Worm (Caenorhabditis elegans): ENCODE results near the gene cnc-1.

The cnc-1 gene

DNA sequence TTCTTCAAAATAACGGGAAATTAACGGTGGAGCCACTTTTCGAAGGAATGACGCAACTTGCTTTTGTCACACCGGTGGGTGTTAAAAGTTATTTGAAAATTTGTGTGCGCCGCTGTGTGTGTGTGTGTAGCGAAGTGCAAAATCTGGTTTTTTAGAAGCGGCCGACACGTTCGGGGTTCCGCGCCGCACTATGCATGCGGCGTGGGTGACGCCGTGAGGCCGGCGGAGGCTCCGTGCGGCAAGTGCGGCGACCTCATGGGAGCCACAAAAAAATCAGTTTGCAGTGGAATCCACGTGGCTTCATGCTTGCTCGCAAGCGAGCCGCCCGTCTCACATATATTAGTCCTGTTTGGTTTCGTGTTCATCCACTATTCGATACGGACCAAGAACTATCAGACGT lies 11.2 kb upstream of the cnc-1 start:
- TF ChIP-seq Y48G9A.11 (GFP tag; IDR thresholded peaks at IDR 0.05) (peak; percentile 37; the same call in 1 of the 2 replicates), daf-19 (GFP tag; conservative IDR thresholded peaks at IDR 0.05) (no peak), rbr-2 (tag; optimal IDR thresholded peaks at IDR 0.05) (no peak), mdt-29 (GFP tag; IDR thresholded peaks at IDR 0.05) (0 out of 2 replicates have a peak, but pooled peaks have one; percentile 13), T20F7.1 (GFP tag; optimal IDR thresholded peaks at IDR 0.05) (no peak), mes-2 (tag; optimal IDR thresholded peaks at IDR 0.05; ENCODE audit: poor library complexity, severe bottlenecking) (no peak), F44E2.7 (GFP tag; IDR thresholded peaks at IDR 0.05) (0 out of 2 replicates have a peak, but pooled peaks have one; percentile 46), php-3 (GFP tag; IDR thresholded peaks at IDR 0.05) (peak; percentile 26; the same call in 1 of the 2 replicates), ZK546.5 (tag; optimal IDR thresholded peaks at IDR 0.05) (no peak), F10B5.3 (tag; optimal IDR thresholded peaks at IDR 0.05) (no peak), dmd-9 (GFP tag; IDR thresholded peaks at IDR 0.05) (no peak), madf-9 (GFP tag; conservative IDR thresholded peaks at IDR 0.05) (no peak), tag-97 (GFP tag; IDR thresholded peaks at IDR 0.05) (no peak), dmd-8 (GFP tag; IDR thresholded peaks at IDR 0.05) (0 out of 2 replicates have a peak, but pooled peaks have one; percentile 9), set-16 (GFP tag; IDR thresholded peaks at IDR 0.05) (peak; percentile 86)

ce11 chrV:1454762-1455161 lies 10.7 kb upstream of the cnc-1 start, which contains the start of gene chil-14:
Gene chil-14, plus strand, starts transcription at chrV:1455062.
- no peak for TF ChIP-seq madf-9 (GFP tag; conservative IDR thresholded peaks at IDR 0.05)
- no peak for TF ChIP-seq nhr-41 (GFP tag; IDR thresholded peaks at IDR 0.05)
- no peak for TF ChIP-seq egl-43 (GFP tag; IDR thresholded peaks at IDR 0.05)
- TF ChIP-seq nhr-25 (tag; optimal IDR thresholded peaks at IDR 0.05; ENCODE audit: borderline replicate concordance, insufficient read depth), result no peak
- no peak for TF ChIP-seq attf-4 (tag; optimal IDR thresholded peaks at IDR 0.05)
- no peak for TF ChIP-seq lin-38 (GFP tag; IDR thresholded peaks at IDR 0.05)
- no peak for TF ChIP-seq dmd-9 (GFP tag; IDR thresholded peaks at IDR 0.05)
- TF ChIP-seq php-3 (GFP tag; IDR thresholded peaks at IDR 0.05), result no peak
- TF ChIP-seq skn-1 (tag; optimal IDR thresholded peaks at IDR 0.05), result no peak
- TF ChIP-seq nhr-10 (tag; optimal IDR thresholded peaks at IDR 0.05), result no peak

DNA sequence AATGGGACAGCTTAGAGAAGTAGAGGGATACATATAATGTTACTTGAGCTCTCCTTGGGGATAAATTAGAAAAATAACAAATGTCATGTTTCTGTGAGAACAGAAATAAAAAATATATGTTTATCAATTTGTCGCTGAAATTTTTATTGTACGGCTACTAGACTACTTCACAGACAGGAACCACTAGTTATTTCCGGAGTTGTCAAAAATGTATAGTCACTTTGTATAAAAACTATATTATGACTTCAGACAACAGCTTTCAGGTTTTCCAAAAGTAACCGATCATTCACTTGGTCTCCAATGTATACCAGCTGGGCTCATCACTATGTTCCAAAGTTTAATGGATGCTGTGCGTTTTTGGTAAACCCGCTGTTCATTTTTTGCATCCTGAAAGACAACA lies 7.3 kb upstream of the cnc-1 start, which contains the start of gene srj-23:
Gene srj-23, plus strand, starts transcription at position 301 of the 400 bp plus-strand sequence.
- TF ChIP-seq nhr-28 (tag; optimal IDR thresholded peaks at IDR 0.05) (no peak), ZK546.5 (tag; optimal IDR thresholded peaks at IDR 0.05) (no peak), daf-12 (tag; optimal IDR thresholded peaks at IDR 0.05) (no peak), nhr-41 (GFP tag; IDR thresholded peaks at IDR 0.05) (no peak), duxl-1 (tag; optimal IDR thresholded peaks at IDR 0.05; ENCODE audit: poor library complexity) (no peak), daf-16 (GFP tag; optimal IDR thresholded peaks at IDR 0.05) (no peak), daf-16 (tag; optimal IDR thresholded peaks at IDR 0.05) (no peak), pha-4 (GFP tag; IDR thresholded peaks at IDR 0.05) (no peak), pha-4 (tag; optimal IDR thresholded peaks at IDR 0.05) (no peak), Y48G9A.11 (GFP tag; IDR thresholded peaks at IDR 0.05) (no peak), arid-1 (GFP tag; conservative IDR thresholded peaks at IDR 0.05) (no peak), gei-8 (GFP tag; optimal IDR thresholded peaks at IDR 0.05) (no peak), dpl-1 (GFP tag; optimal IDR thresholded peaks at IDR 0.05) (no peak)

- TF ChIP-seq mxl-3 (GFP tag; optimal IDR thresholded peaks at IDR 0.05) (peak; percentile 37), hlh-30 (tag; optimal IDR thresholded peaks at IDR 0.05; ENCODE audit: insufficient read depth) (peak; percentile 2), spr-1 (tag; optimal IDR thresholded peaks at IDR 0.05) (no peak)
These were observed 6.1 kb upstream of the cnc-1 start, which contains the start of gene cnc-2 for ce11 chrV:1450160-1450559. Gene cnc-2, minus strand, starts transcription at chrV:1450183.
